Fruit fly (Drosophila melanogaster) whole organism, embryonic: ENCODE results near the gene CG7739.

Experiments
- B-H2 ChIP-seq: fragments of 200-800 bp; sonication (Bioruptor generic); optimal IDR thresholded peaks from 2 replicates; lab custom pipeline; 2018; ENCODE audit warnings: missing biosample characterization, mild to moderate bottlenecking, missing genetic modification characterization
- CG10979 ChIP-seq: fragments of 200-800 bp; sonication (Bioruptor generic); optimal IDR thresholded peaks from 2 replicates; lab custom pipeline; 2018; ENCODE audit warnings: missing biosample characterization, mild to moderate bottlenecking, missing genetic modification characterization, moderate library complexity
- CG11456 ChIP-seq: fragments of 200-800 bp; sonication (Bioruptor generic); IDR thresholded peaks from 3 replicates; pipeline ENCODE4 v1.3.6; 2022; ENCODE audit warnings: missing biosample characterization, missing genetic modification characterization
- CG13424 ChIP-seq: fragments of 200-800 bp; sonication (Bioruptor generic); optimal IDR thresholded peaks from 2 replicates; lab custom pipeline; 2019; ENCODE audit warnings: missing biosample characterization, mild to moderate bottlenecking, missing genetic modification characterization, moderate library complexity
- CG15269 ChIP-seq: fragments of 200-800 bp; sonication (Bioruptor generic); optimal IDR thresholded peaks from 2 replicates; lab custom pipeline; 2018; ENCODE audit warnings: missing biosample characterization, mild to moderate bottlenecking, missing genetic modification characterization, moderate library complexity
- CG16813 ChIP-seq: fragments of 200-800 bp; sonication (Bioruptor generic); IDR thresholded peaks from 3 replicates; pipeline ENCODE4 v1.3.6; 2022; ENCODE audit warnings: missing biosample characterization, missing genetic modification characterization; ENCODE audit not compliant: partially characterized antibody
- CG17568 ChIP-seq: fragments of 200-800 bp; sonication (Bioruptor generic); optimal IDR thresholded peaks from 2 replicates; lab custom pipeline; 2018; ENCODE audit warnings: missing biosample characterization, mild to moderate bottlenecking, missing genetic modification characterization, moderate library complexity
- CG17802 ChIP-seq: fragments of 200-800 bp; sonication (Bioruptor generic); optimal IDR thresholded peaks from 2 replicates; lab custom pipeline; 2018; ENCODE audit warnings: missing biosample characterization, mild to moderate bottlenecking, missing genetic modification characterization, moderate library complexity
- CG18011 ChIP-seq: fragments of 200-800 bp; sonication (Bioruptor generic); optimal IDR thresholded peaks from 2 replicates; lab custom pipeline; 2017; ENCODE audit warnings: missing biosample characterization, missing genetic modification characterization, mild to moderate bottlenecking, moderate library complexity, missing genotype
- CG18262 ChIP-seq: fragments of 200-800 bp; optimal IDR thresholded peaks from 3 replicates; lab custom pipeline; 2019; ENCODE audit warnings: missing biosample characterization, mild to moderate bottlenecking, missing genetic modification characterization, moderate library complexity
- CG1832 ChIP-seq: fragments of 200-800 bp; sonication (Bioruptor generic); optimal IDR thresholded peaks from 2 replicates; lab custom pipeline; 2017; ENCODE audit warnings: missing biosample characterization, mild to moderate bottlenecking, missing genetic modification characterization, inconsistent platforms
- CG18476 ChIP-seq: fragments of 200-800 bp; sonication (Bioruptor generic); optimal IDR thresholded peaks from 2 replicates; lab custom pipeline; 2016; ENCODE audit warnings: missing biosample characterization, mild to moderate bottlenecking, missing genetic modification characterization
- CG18764 ChIP-seq: fragments of 200-800 bp; sonication (Bioruptor generic); optimal IDR thresholded peaks from 3 replicates; lab custom pipeline; 2016; ENCODE audit warnings: missing biosample characterization, missing genetic modification characterization
- CG2116 ChIP-seq: fragments of 200-800 bp; sonication (Bioruptor generic); optimal IDR thresholded peaks from 3 replicates; lab custom pipeline; 2018; ENCODE audit warnings: missing biosample characterization, mild to moderate bottlenecking, missing genetic modification characterization
- CG2199 ChIP-seq: fragments of 200-800 bp; sonication (Bioruptor generic); IDR thresholded peaks from 3 replicates; pipeline ENCODE4 v1.3.6; 2022; ENCODE audit warnings: missing biosample characterization, missing genetic modification characterization
- CG2875 ChIP-seq: fragments of 200-800 bp; sonication (Bioruptor generic); optimal IDR thresholded peaks from 2 replicates; lab custom pipeline; 2017; ENCODE audit warnings: missing biosample characterization, mild to moderate bottlenecking, missing genetic modification characterization, missing genetic modification reagents
- CG42726 ChIP-seq: fragments of 200-800 bp; sonication (Bioruptor generic); IDR thresholded peaks from 2 replicates; pipeline ENCODE4 v1.3.6; 2022; ENCODE audit warnings: missing biosample characterization, missing genetic modification characterization; ENCODE audit not compliant: partially characterized antibody
- CG4282 ChIP-seq: fragments of 200-800 bp; sonication (Bioruptor generic); optimal IDR thresholded peaks from 2 replicates; lab custom pipeline; 2016; ENCODE audit warnings: missing biosample characterization, missing genetic modification characterization
- CG4707 ChIP-seq: fragments of 200-800 bp; sonication (Bioruptor generic); optimal IDR thresholded peaks from 2 replicates; lab custom pipeline; 2018; ENCODE audit warnings: missing biosample characterization, mild to moderate bottlenecking, missing genetic modification characterization, moderate library complexity
- CG4854 ChIP-seq: fragments of 200-800 bp; sonication (Bioruptor generic); optimal IDR thresholded peaks from 2 replicates; lab custom pipeline; 2016; ENCODE audit warnings: missing biosample characterization, missing genetic modification characterization, inconsistent platforms
- CG7372 ChIP-seq: fragments of 200-800 bp; sonication (Bioruptor generic); IDR thresholded peaks from 2 replicates; pipeline ENCODE4 v1.3.6; 2022; ENCODE audit warnings: missing biosample characterization, missing genetic modification characterization
- CG8089 ChIP-seq: fragments of 200-800 bp; sonication (Bioruptor generic); optimal IDR thresholded peaks from 3 replicates; lab custom pipeline; 2016; ENCODE audit warnings: missing biosample characterization, missing genetic modification characterization
- CG8944 ChIP-seq: fragments of 200-800 bp; sonication (Bioruptor generic); optimal IDR thresholded peaks from 3 replicates; lab custom pipeline; 2016; ENCODE audit warnings: missing biosample characterization, missing genetic modification characterization
- Doc2 ChIP-seq: fragments of 200-800 bp; sonication (Bioruptor generic); IDR thresholded peaks from 2 replicates; pipeline ENCODE4 v1.3.6; 2022; ENCODE audit warnings: missing biosample characterization, missing genetic modification characterization
- Doc3 ChIP-seq: fragments of 200-800 bp; sonication (Bioruptor generic); IDR thresholded peaks from 3 replicates; pipeline ENCODE4 v1.3.6; 2022; ENCODE audit warnings: missing biosample characterization, missing genetic modification characterization; ENCODE audit not compliant: partially characterized antibody
- Eip74EF ChIP-seq, 2 experiments: fragments of 200-800 bp in 1 of 2; fragments of >200 bp in 1 of 2; sonication (Bioruptor generic) in 1 of 2; optimal IDR thresholded peaks; 2 replicates each; lab custom pipeline; 2017 to 2019; ENCODE audit warnings: missing biosample characterization in 2 of 2, missing genetic modification characterization in 2 of 2, mild to moderate bottlenecking in 1 of 2, moderate library complexity in 1 of 2
- HLH3B ChIP-seq: fragments of 200-800 bp; sonication (Bioruptor generic); IDR thresholded peaks from 2 replicates; pipeline ENCODE4 v1.3.6; 2022; ENCODE audit warnings: missing biosample characterization, missing genetic modification characterization
- Hr39 ChIP-seq: fragments of >200 bp; optimal IDR thresholded peaks from 2 replicates; lab custom pipeline; 2017
- Lhr ChIP-seq: fragments of 200-800 bp; sonication (Bioruptor generic); optimal IDR thresholded peaks from 3 replicates; lab custom pipeline; 2017; ENCODE audit warnings: mild to moderate bottlenecking, missing biosample characterization, missing genetic modification reagents, missing genetic modification characterization
- Lim3 ChIP-seq: fragments of 200-800 bp; sonication (Bioruptor generic); IDR thresholded peaks from 2 replicates; pipeline ENCODE4 v1.3.6; 2022; ENCODE audit warnings: missing biosample characterization, missing genetic modification characterization
- Neu2 ChIP-seq: fragments of 200-800 bp; sonication (Bioruptor generic); optimal IDR thresholded peaks from 3 replicates; lab custom pipeline; 2016; ENCODE audit warnings: missing biosample characterization, missing genetic modification characterization, borderline replicate concordance
- Side ChIP-seq: fragments of 200-800 bp; sonication (Bioruptor generic); optimal IDR thresholded peaks from 2 replicates; lab custom pipeline; 2016; ENCODE audit warnings: missing biosample characterization, missing genetic modification characterization
- Sox100B ChIP-seq: fragments of 200-800 bp; sonication (Bioruptor generic); optimal IDR thresholded peaks from 3 replicates; lab custom pipeline; 2018; ENCODE audit warnings: missing biosample characterization, mild to moderate bottlenecking, missing genetic modification characterization
- Sox102F ChIP-seq: fragments of 200-800 bp; sonication (Bioruptor generic); optimal IDR thresholded peaks from 2 replicates; lab custom pipeline; 2018; ENCODE audit warnings: missing biosample characterization, mild to moderate bottlenecking, missing genetic modification characterization, moderate library complexity
- Stat92E ChIP-seq, 3 experiments: fragments of >200 bp in 2 of 3; fragments of 200-800 bp in 1 of 3; sonication (Bioruptor generic) in 1 of 3; optimal IDR thresholded peaks; 2 replicates each; lab custom pipeline; 2017 to 2019; ENCODE audit warnings: missing biosample characterization in 3 of 3, missing genetic modification characterization in 3 of 3, mild to moderate bottlenecking in 1 of 3, moderate library complexity in 1 of 3
- ash1 ChIP-seq: fragments of 200-800 bp; sonication (Bioruptor generic); optimal IDR thresholded peaks from 2 replicates; lab custom pipeline; 2018; ENCODE audit warnings: missing biosample characterization, mild to moderate bottlenecking, missing genetic modification characterization
- bab2 ChIP-seq: fragments of 200-800 bp; sonication (Bioruptor generic); optimal IDR thresholded peaks from 2 replicates; lab custom pipeline; 2016; ENCODE audit warnings: missing biosample characterization, missing genetic modification characterization
- bcd ChIP-seq: fragments of 200-800 bp; sonication (Bioruptor generic); optimal IDR thresholded peaks from 2 replicates; lab custom pipeline; 2017; ENCODE audit warnings: missing biosample characterization, mild to moderate bottlenecking, missing genetic modification characterization
- br ChIP-seq: fragments of >200 bp; optimal IDR thresholded peaks from 2 replicates; lab custom pipeline; 2017
- cg ChIP-seq: fragments of 200-800 bp; sonication (Bioruptor generic); optimal IDR thresholded peaks from 3 replicates; lab custom pipeline; 2019; ENCODE audit warnings: missing biosample characterization, mild to moderate bottlenecking, missing genetic modification characterization, moderate library complexity
- eve ChIP-seq, 2 experiments: fragments of >200 bp; optimal IDR thresholded peaks; 2 replicates each; lab custom pipeline; 2017; ENCODE audit warnings: missing biosample characterization in 2 of 2, missing genetic modification characterization in 2 of 2
- her ChIP-seq: fragments of 200-800 bp; sonication (Bioruptor generic); optimal IDR thresholded peaks from 2 replicates; lab custom pipeline; 2016; ENCODE audit warnings: missing biosample characterization, missing genetic modification characterization
- jigr1 ChIP-seq: fragments of 200-800 bp; sonication (Bioruptor generic); IDR thresholded peaks from 3 replicates; pipeline ENCODE4 v1.3.6; 2022; ENCODE audit warnings: missing biosample characterization, missing genetic modification characterization
- peb ChIP-seq: fragments of 200-800 bp; sonication (Bioruptor generic); IDR thresholded peaks from 2 replicates; pipeline ENCODE4 v1.3.6; 2022; ENCODE audit warnings: missing biosample characterization, missing genetic modification characterization
- phol ChIP-seq: fragments of 200-800 bp; sonication (Bioruptor generic); optimal IDR thresholded peaks from 3 replicates; lab custom pipeline; 2018; ENCODE audit warnings: missing biosample characterization, mild to moderate bottlenecking, missing genetic modification characterization, moderate library complexity
- pros ChIP-seq: fragments of 200-800 bp; sonication (Bioruptor generic); optimal IDR thresholded peaks from 3 replicates; lab custom pipeline; 2019; ENCODE audit warnings: missing biosample characterization, mild to moderate bottlenecking, missing genetic modification characterization, moderate library complexity
- repo ChIP-seq: fragments of 200-800 bp; sonication (Bioruptor generic); optimal IDR thresholded peaks from 2 replicates; lab custom pipeline; 2016; ENCODE audit warnings: missing biosample characterization, missing genetic modification characterization
- rib ChIP-seq: fragments of 200-800 bp; sonication (Bioruptor generic); IDR thresholded peaks from 2 replicates; pipeline ENCODE4 v1.3.6; 2022; ENCODE audit warnings: missing biosample characterization, missing genetic modification characterization
- vfl ChIP-seq: fragments of 200-800 bp; sonication (Bioruptor generic); optimal IDR thresholded peaks from 2 replicates; lab custom pipeline; 2016; ENCODE audit warnings: missing biosample characterization, missing genetic modification characterization

Gene CG7739

DNA sequence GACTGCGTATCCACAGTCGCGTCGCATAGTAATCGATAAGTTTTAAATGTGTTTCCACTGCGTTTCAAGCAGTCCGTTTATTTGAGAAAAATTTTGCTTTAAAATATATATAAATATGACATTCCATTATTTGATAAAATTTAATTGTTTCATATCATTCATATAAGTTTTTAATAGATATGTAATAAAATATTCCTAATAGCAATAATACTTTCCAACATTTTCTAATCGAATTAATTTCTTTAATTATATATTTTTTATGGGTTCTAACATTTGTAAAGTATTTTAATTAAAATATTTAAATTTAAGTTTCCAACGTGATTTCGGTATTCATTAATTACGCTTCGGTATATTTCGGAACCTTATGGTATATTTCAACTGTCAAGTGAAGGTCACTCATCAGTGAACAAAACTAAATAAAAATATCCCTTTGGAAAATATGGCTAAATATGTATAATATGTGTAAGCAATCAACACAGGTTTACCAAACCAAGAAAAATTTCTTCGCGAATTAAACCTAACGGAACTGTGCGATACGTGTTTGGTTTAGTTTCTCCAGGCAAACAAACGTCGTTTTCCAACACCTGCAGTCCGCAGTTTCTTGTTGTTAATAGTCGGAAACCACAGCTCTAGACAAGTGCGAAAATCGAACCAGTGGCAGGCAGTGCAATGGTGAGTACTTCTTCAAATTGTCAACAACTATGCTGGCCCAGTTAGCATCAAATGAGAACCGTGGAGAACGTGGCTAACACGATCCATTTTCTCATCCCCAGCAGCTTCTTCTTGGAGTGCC lies at the start of gene CG7739, which contains the start of gene SCCRO (continued):
- no peak for TF ChIP-seq eve (GFP tag; optimal IDR thresholded peaks at IDR 0.05; lab: Kevin White, UChicago)
- no peak; the same call in 1 of the 3 replicates for TF ChIP-seq CG11456 (GFP tag; lab: Robert Waterston, UW)
- TF ChIP-seq Neu2 (GFP tag; lab: Kevin White, UChicago), result no peak
- TF ChIP-seq Doc2 (GFP tag; lab: Robert Waterston, UW), result no peak
- no peak for TF ChIP-seq ash1 (GFP tag; lab: Kevin White, UChicago)
- no peak for TF ChIP-seq cg (GFP tag; lab: Kevin White, UChicago)
- TF ChIP-seq bcd (GFP tag; lab: Kevin White, UChicago), result no peak
- TF ChIP-seq CG4282 (GFP tag; lab: Kevin White, UChicago), result no peak
- peak; percentile 19 for TF ChIP-seq CG10979 (tag; lab: Kevin White, UChicago)
- peak; percentile 70 for TF ChIP-seq phol
- peak; percentile 76 for TF ChIP-seq CG15269 (tag; lab: Kevin White, UChicago)
- peak; percentile 10 for TF ChIP-seq her
- TF ChIP-seq CG8944, result no peak
- no peak for TF ChIP-seq Hr39
- no peak for TF ChIP-seq CG18011
- no peak for TF ChIP-seq CG4854 (GFP tag; lab: Kevin White, UChicago)
- no peak for TF ChIP-seq Doc3 (GFP tag; lab: Robert Waterston, UW)
- peak; percentile 14 for TF ChIP-seq vfl (GFP tag; lab: Kevin White, UChicago)
- no peak for TF ChIP-seq Eip74EF (GFP tag; optimal IDR thresholded peaks at IDR 0.05; lab: Kevin White, UChicago)
- no peak for TF ChIP-seq repo
- TF ChIP-seq pros (GFP tag; lab: Kevin White, UChicago), result no peak
- no peak for TF ChIP-seq peb (GFP tag; lab: Robert Waterston, UW)
- TF ChIP-seq CG18476 (GFP tag; lab: Kevin White, UChicago), result peak; percentile 1
- TF ChIP-seq CG4707, result no peak
- TF ChIP-seq CG1832 (GFP tag; lab: Kevin White, UChicago), result no peak
- no peak for TF ChIP-seq Sox102F (GFP tag; lab: Kevin White, UChicago)
- TF ChIP-seq CG17802, result peak; percentile 70
- TF ChIP-seq Lhr, result no peak
- peak; percentile 47; the same call in 1 of the 2 replicates for TF ChIP-seq rib (GFP tag; lab: Robert Waterston, UW)
- peak; percentile 66 for TF ChIP-seq CG13424 (tag; lab: Kevin White, UChicago)
- no peak for TF ChIP-seq Stat92E (GFP tag; optimal IDR thresholded peaks at IDR 0.05; lab: Kevin White, UChicago)
- TF ChIP-seq HLH3B (GFP tag; lab: Robert Waterston, UW), result peak; percentile 77
- TF ChIP-seq CG18262 (tag; lab: Kevin White, UChicago), result peak; percentile 70
- peak; percentile 61 for TF ChIP-seq CG7372 (GFP tag; lab: Robert Waterston, UW)
- no peak for TF ChIP-seq Lim3
- TF ChIP-seq Sox100B, result peak; percentile 4
- TF ChIP-seq CG18764 (GFP tag; lab: Kevin White, UChicago), result peak; percentile 36
- TF ChIP-seq B-H2 (GFP tag; lab: Kevin White, UChicago), result peak; percentile 49
- no peak for TF ChIP-seq CG2199
- TF ChIP-seq CG2875 (GFP tag; lab: Kevin White, UChicago), result no peak
- TF ChIP-seq jigr1 (GFP tag; lab: Robert Waterston, UW), result no peak
- TF ChIP-seq CG17568, result no peak
- TF ChIP-seq Side (GFP tag; lab: Kevin White, UChicago), result peak; percentile 11
- no peak for TF ChIP-seq br (lab: Kevin White, UChicago)
- no peak for TF ChIP-seq CG42726 (GFP tag; lab: Robert Waterston, UW)
- no peak for TF ChIP-seq bab2 (GFP tag; lab: Kevin White, UChicago)
- TF ChIP-seq CG2116, result peak; percentile 97
- no peak for TF ChIP-seq CG8089 (GFP tag; lab: Kevin White, UChicago)
- peak; percentile 47; the same call in 2 of the 3 replicates for TF ChIP-seq CG16813 (GFP tag; lab: Robert Waterston, UW)
